Worm (Caenorhabditis elegans): Measurements from ENCODE around the gene C24A3.1.

C24A3.1 gene

ce11 chrX:9014451-9014850 lies 15.6 kb downstream of the C24A3.1 start:
- TF ChIP-seq ztf-23 (GFP tag; IDR thresholded peaks at IDR 0.05) = no peak
- TF ChIP-seq med-1 (GFP tag; optimal IDR thresholded peaks at IDR 0.05; ENCODE audit: insufficient read depth) = no peak
- no peak for TF ChIP-seq flt-1 (GFP tag; IDR thresholded peaks at IDR 0.05)
- no peak for TF ChIP-seq klf-2 (GFP tag; conservative IDR thresholded peaks at IDR 0.05)
- TF ChIP-seq ztf-29 (GFP tag; IDR thresholded peaks at IDR 0.05) = no peak
- TF ChIP-seq ref-1 (GFP tag; conservative IDR thresholded peaks at IDR 0.05) = no peak
- TF ChIP-seq cog-1 (tag; optimal IDR thresholded peaks at IDR 0.05) = no peak
- TF ChIP-seq T22C8.4 (GFP tag; IDR thresholded peaks at IDR 0.05) = no peak
- TF ChIP-seq tab-1 (GFP tag; IDR thresholded peaks at IDR 0.05) = no peak

ce11 chrX:9015420-9015819 lies 16.5 kb downstream of the C24A3.1 start, which contains the start of gene T25B6.4:
Gene T25B6.4 (plus strand): TSS chrX:9015720.
- TF ChIP-seq tab-1 (GFP tag; IDR thresholded peaks at IDR 0.05) (no peak), cog-1 (tag; optimal IDR thresholded peaks at IDR 0.05) (no peak), T22C8.4 (GFP tag; IDR thresholded peaks at IDR 0.05) (no peak), med-1 (GFP tag; optimal IDR thresholded peaks at IDR 0.05; ENCODE audit: insufficient read depth) (no peak), ref-1 (GFP tag; conservative IDR thresholded peaks at IDR 0.05) (no peak), ztf-23 (GFP tag; IDR thresholded peaks at IDR 0.05) (no peak), ztf-29 (GFP tag; IDR thresholded peaks at IDR 0.05) (no peak), klf-2 (GFP tag; conservative IDR thresholded peaks at IDR 0.05) (no peak), flt-1 (GFP tag; IDR thresholded peaks at IDR 0.05) (no peak)

- no peak for TF ChIP-seq flt-1 (GFP tag; IDR thresholded peaks at IDR 0.05)
- TF ChIP-seq tab-1 (GFP tag; IDR thresholded peaks at IDR 0.05) = no peak
- TF ChIP-seq med-1 (GFP tag; optimal IDR thresholded peaks at IDR 0.05; ENCODE audit: insufficient read depth) = no peak
- TF ChIP-seq cog-1 (tag; optimal IDR thresholded peaks at IDR 0.05) = no peak
Observed at ce11 chrX:9021645-9022044, 22.8 kb downstream of the C24A3.1 start, which contains the start of gene T25B6.5. Gene T25B6.5 (minus strand): TSS chrX:9021745.

DNA sequence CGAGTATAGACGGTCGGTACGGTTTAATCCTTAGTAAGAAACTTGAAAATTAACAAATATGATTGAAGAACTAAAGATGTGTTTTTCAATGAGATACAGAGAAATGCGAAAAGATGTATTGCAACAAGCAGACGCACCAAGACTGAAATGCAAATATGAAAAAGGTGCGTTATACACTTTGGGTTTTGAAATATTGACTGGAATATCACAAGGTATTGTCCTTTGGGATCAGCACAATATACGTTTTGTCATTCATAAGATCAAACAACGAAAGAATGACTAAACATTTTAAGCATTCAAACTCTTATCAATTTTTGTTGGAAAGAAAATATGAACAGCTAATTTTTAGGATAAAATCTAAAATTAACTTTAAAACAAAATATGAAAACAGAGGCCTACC lies 23.9 kb downstream of the C24A3.1 start, which contains the start of gene T25B6.6:
T25B6.6 (minus strand) TSS at position 101 of the 400 bp plus-strand sequence.
- TF ChIP-seq ztf-29 (GFP tag; IDR thresholded peaks at IDR 0.05) (no peak), med-1 (GFP tag; optimal IDR thresholded peaks at IDR 0.05; ENCODE audit: insufficient read depth) (no peak), ref-1 (GFP tag; conservative IDR thresholded peaks at IDR 0.05) (no peak), tab-1 (GFP tag; IDR thresholded peaks at IDR 0.05) (no peak), flt-1 (GFP tag; IDR thresholded peaks at IDR 0.05) (no peak), klf-2 (GFP tag; conservative IDR thresholded peaks at IDR 0.05) (no peak)

- no peak for TF ChIP-seq ztf-23 (GFP tag; IDR thresholded peaks at IDR 0.05)
- TF ChIP-seq cog-1 (tag; optimal IDR thresholded peaks at IDR 0.05) = no peak
Observed at ce11 chrX:9023816-9024215, 24.9 kb downstream of the C24A3.1 start.

DNA sequence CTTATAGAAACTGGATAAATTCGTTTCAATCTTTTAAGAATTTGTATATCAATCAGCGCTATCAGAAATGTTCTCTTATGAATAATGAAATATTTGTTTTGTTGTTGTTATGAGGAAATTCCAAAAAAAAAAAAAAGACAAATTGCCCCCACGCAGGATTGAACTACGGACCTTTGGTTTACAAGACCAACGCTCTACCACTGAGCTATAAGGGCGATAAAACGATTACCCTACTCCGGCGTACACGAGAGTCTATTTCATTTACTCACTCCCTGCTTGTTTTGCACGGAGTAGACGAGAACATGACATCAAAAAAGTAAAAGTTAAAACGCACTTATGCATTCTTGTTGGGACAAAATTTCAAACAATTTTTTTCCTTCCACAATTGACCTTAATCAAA lies 25.4 kb downstream of the C24A3.1 start:
- TF ChIP-seq flt-1 (GFP tag; IDR thresholded peaks at IDR 0.05) = no peak; the same call in 1 of the 2 replicates
- no peak for TF ChIP-seq ztf-29 (GFP tag; IDR thresholded peaks at IDR 0.05)
- TF ChIP-seq med-1 (GFP tag; optimal IDR thresholded peaks at IDR 0.05; ENCODE audit: insufficient read depth) = no peak
- no peak for TF ChIP-seq klf-2 (GFP tag; conservative IDR thresholded peaks at IDR 0.05)
- TF ChIP-seq T22C8.4 (GFP tag; IDR thresholded peaks at IDR 0.05) = peak; percentile 34; the same call in 1 of the 2 replicates
- TF ChIP-seq tab-1 (GFP tag; IDR thresholded peaks at IDR 0.05) = no peak
- TF ChIP-seq cog-1 (tag; optimal IDR thresholded peaks at IDR 0.05) = no peak
- no peak for TF ChIP-seq ztf-23 (GFP tag; IDR thresholded peaks at IDR 0.05)
- peak; percentile 71; the same call in 1 of the 2 replicates for TF ChIP-seq ref-1 (GFP tag; conservative IDR thresholded peaks at IDR 0.05)

DNA sequence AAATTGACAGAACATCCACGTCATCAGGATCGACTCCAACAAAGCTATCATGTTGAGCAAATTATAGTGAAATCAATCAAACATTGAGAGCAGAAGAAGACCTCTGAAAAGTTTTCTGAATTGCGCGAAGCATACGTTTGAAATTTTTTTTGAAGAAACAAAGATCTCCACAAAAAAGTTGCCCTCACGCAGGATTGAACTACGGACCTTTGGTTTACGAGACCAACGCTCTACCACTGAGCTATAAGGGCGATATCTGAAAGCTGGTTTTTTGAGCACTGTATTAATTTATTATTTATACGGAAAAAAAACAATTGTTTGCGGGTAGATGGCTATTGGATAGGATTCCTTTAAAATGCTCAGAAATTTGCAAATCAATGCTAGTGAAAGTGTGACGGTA lies 26.6 kb downstream of the C24A3.1 start:
- TF ChIP-seq ztf-29 (GFP tag; IDR thresholded peaks at IDR 0.05) = no peak
- no peak for TF ChIP-seq klf-2 (GFP tag; conservative IDR thresholded peaks at IDR 0.05)
- no peak for TF ChIP-seq T22C8.4 (GFP tag; IDR thresholded peaks at IDR 0.05)
- TF ChIP-seq cog-1 (tag; optimal IDR thresholded peaks at IDR 0.05) = no peak
- TF ChIP-seq ref-1 (GFP tag; conservative IDR thresholded peaks at IDR 0.05) = no peak
- TF ChIP-seq ztf-23 (GFP tag; IDR thresholded peaks at IDR 0.05) = no peak
- no peak for TF ChIP-seq flt-1 (GFP tag; IDR thresholded peaks at IDR 0.05)
- TF ChIP-seq med-1 (GFP tag; optimal IDR thresholded peaks at IDR 0.05; ENCODE audit: insufficient read depth) = no peak
- no peak for TF ChIP-seq tab-1 (GFP tag; IDR thresholded peaks at IDR 0.05)

ce11 chrX:9027304-9027703 lies 28.4 kb downstream of the C24A3.1 start, which contains the start of gene T25B6.3:
Gene T25B6.3 (plus strand): TSS chrX:9027604.
- no peak for TF ChIP-seq klf-2 (GFP tag; conservative IDR thresholded peaks at IDR 0.05)
- TF ChIP-seq tab-1 (GFP tag; IDR thresholded peaks at IDR 0.05) = no peak
- TF ChIP-seq ztf-29 (GFP tag; IDR thresholded peaks at IDR 0.05) = no peak
- TF ChIP-seq ref-1 (GFP tag; conservative IDR thresholded peaks at IDR 0.05) = no peak
- no peak for TF ChIP-seq med-1 (GFP tag; optimal IDR thresholded peaks at IDR 0.05; ENCODE audit: insufficient read depth)

- no peak for TF ChIP-seq ztf-23 (GFP tag; IDR thresholded peaks at IDR 0.05)
- TF ChIP-seq cog-1 (tag; optimal IDR thresholded peaks at IDR 0.05) = no peak
- no peak for TF ChIP-seq tab-1 (GFP tag; IDR thresholded peaks at IDR 0.05)
- TF ChIP-seq T22C8.4 (GFP tag; IDR thresholded peaks at IDR 0.05) = no peak
- no peak for TF ChIP-seq ztf-29 (GFP tag; IDR thresholded peaks at IDR 0.05)
- TF ChIP-seq ref-1 (GFP tag; conservative IDR thresholded peaks at IDR 0.05) = no peak
- no peak for TF ChIP-seq med-1 (GFP tag; optimal IDR thresholded peaks at IDR 0.05; ENCODE audit: insufficient read depth)
- TF ChIP-seq flt-1 (GFP tag; IDR thresholded peaks at IDR 0.05) = no peak
- no peak for TF ChIP-seq klf-2 (GFP tag; conservative IDR thresholded peaks at IDR 0.05)
Observed at ce11 chrX:9028909-9029520, 30.1 kb downstream of the C24A3.1 start, which contains the start of gene snf-12. Gene snf-12 (plus strand): TSS chrX:9029470.

- no peak for TF ChIP-seq med-1 (GFP tag; optimal IDR thresholded peaks at IDR 0.05; ENCODE audit: insufficient read depth)
- no peak for TF ChIP-seq flt-1 (GFP tag; IDR thresholded peaks at IDR 0.05)
- no peak for TF ChIP-seq klf-2 (GFP tag; conservative IDR thresholded peaks at IDR 0.05)
- no peak for TF ChIP-seq T22C8.4 (GFP tag; IDR thresholded peaks at IDR 0.05)
- no peak for TF ChIP-seq ref-1 (GFP tag; conservative IDR thresholded peaks at IDR 0.05)
- no peak for TF ChIP-seq ztf-29 (GFP tag; IDR thresholded peaks at IDR 0.05)
- TF ChIP-seq tab-1 (GFP tag; IDR thresholded peaks at IDR 0.05) = no peak
- no peak for TF ChIP-seq ztf-23 (GFP tag; IDR thresholded peaks at IDR 0.05)
- TF ChIP-seq cog-1 (tag; optimal IDR thresholded peaks at IDR 0.05) = no peak
Observed at ce11 chrX:9034310-9034709, 35.4 kb downstream of the C24A3.1 start, which contains the start of gene nep-22. Gene nep-22 (plus strand): TSS chrX:9034554.

All from whole organism, midembryonic.